Fruit fly (Drosophila melanogaster) whole organism, embryonic: ENCODE measurements around the gene Arp3.

Source experiments
- Ada2b ChIP-seq: fragments of 200-800 bp; sonication (Bioruptor generic); IDR thresholded peaks from 2 replicates; pipeline ENCODE4 v1.3.6; 2022; ENCODE audit warnings: missing biosample characterization, missing genetic modification characterization
- C15 ChIP-seq: fragments of 200-800 bp; sonication (Bioruptor generic); IDR thresholded peaks from 3 replicates; pipeline ENCODE4 v1.3.6; 2022; ENCODE audit warnings: missing biosample characterization, missing genetic modification characterization
- CG10267 ChIP-seq: fragments of 200-800 bp; sonication (Bioruptor generic); optimal IDR thresholded peaks from 2 replicates; lab custom pipeline; 2018; ENCODE audit warnings: missing biosample characterization, mild to moderate bottlenecking, missing genetic modification characterization, moderate library complexity
- CG11695 ChIP-seq: fragments of 200-800 bp; sonication (Bioruptor generic); IDR thresholded peaks from 3 replicates; pipeline ENCODE4 v1.3.6; 2022; ENCODE audit warnings: missing biosample characterization, missing genetic modification characterization
- CG12104 ChIP-seq: fragments of 200-800 bp; sonication (Bioruptor generic); optimal IDR thresholded peaks from 3 replicates; lab custom pipeline; 2016; ENCODE audit warnings: missing biosample characterization, missing genetic modification characterization
- CG12744 ChIP-seq: fragments of 200-800 bp; sonication (Bioruptor generic); optimal IDR thresholded peaks from 2 replicates; lab custom pipeline; 2016; ENCODE audit warnings: missing biosample characterization, missing genetic modification characterization
- CG13894 ChIP-seq: fragments of 200-800 bp; sonication (Bioruptor generic); optimal IDR thresholded peaks from 3 replicates; lab custom pipeline; 2018; ENCODE audit warnings: missing biosample characterization, mild to moderate bottlenecking, missing genetic modification characterization, moderate library complexity
- CG14050 ChIP-seq: fragments of 200-800 bp; sonication (Bioruptor generic); IDR thresholded peaks from 3 replicates; pipeline ENCODE4 v1.3.6; 2022; ENCODE audit warnings: missing biosample characterization, missing genetic modification characterization
- CG15073 ChIP-seq: fragments of 200-800 bp; sonication (Bioruptor generic); optimal IDR thresholded peaks from 2 replicates; lab custom pipeline; 2016; ENCODE audit warnings: missing biosample characterization, missing genetic modification characterization
- CG16863 ChIP-seq: fragments of 200-800 bp; sonication (Bioruptor generic); optimal IDR thresholded peaks from 3 replicates; lab custom pipeline; 2016; ENCODE audit warnings: missing biosample characterization, missing genetic modification characterization
- CG17385 ChIP-seq: fragments of 200-800 bp; sonication (Bioruptor generic); optimal IDR thresholded peaks from 3 replicates; lab custom pipeline; 2018; ENCODE audit warnings: missing biosample characterization, mild to moderate bottlenecking, missing genetic modification characterization
- CG2129 ChIP-seq: fragments of 200-800 bp; sonication (Bioruptor generic); IDR thresholded peaks from 2 replicates; pipeline ENCODE4 v1.3.6; 2022; ENCODE audit warnings: missing biosample characterization, missing genetic modification characterization; ENCODE audit not compliant: partially characterized antibody
- CG2875 ChIP-seq: fragments of 200-800 bp; sonication (Bioruptor generic); optimal IDR thresholded peaks from 2 replicates; lab custom pipeline; 2017; ENCODE audit warnings: missing biosample characterization, mild to moderate bottlenecking, missing genetic modification characterization, missing genetic modification reagents
- CG30431 ChIP-seq: fragments of 200-800 bp; sonication (Bioruptor generic); optimal IDR thresholded peaks from 2 replicates; lab custom pipeline; 2017; ENCODE audit warnings: missing biosample characterization, missing genetic modification characterization
- CG32767 ChIP-seq: fragments of 200-800 bp; sonication (Bioruptor generic); IDR thresholded peaks from 2 replicates; pipeline ENCODE4 v1.3.6; 2022; ENCODE audit warnings: missing biosample characterization, missing genetic modification characterization
- CG34376 ChIP-seq: fragments of 200-800 bp; sonication (Bioruptor generic); optimal IDR thresholded peaks from 2 replicates; lab custom pipeline; 2018; ENCODE audit warnings: missing biosample characterization, mild to moderate bottlenecking, missing genetic modification characterization
- CG34422 ChIP-seq: fragments of 200-800 bp; sonication (Bioruptor generic); IDR thresholded peaks from 3 replicates; pipeline ENCODE4 v1.3.6; 2022; ENCODE audit warnings: missing biosample characterization, missing genetic modification characterization
- CG3847 ChIP-seq: fragments of 200-800 bp; sonication (Bioruptor generic); IDR thresholded peaks from 2 replicates; pipeline ENCODE4 v1.3.6; 2022; ENCODE audit warnings: missing biosample characterization, missing genetic modification characterization
- CG7357 ChIP-seq: fragments of 200-800 bp; sonication (Bioruptor generic); IDR thresholded peaks from 3 replicates; pipeline ENCODE4 v1.3.6; 2022; ENCODE audit warnings: missing biosample characterization, missing genetic modification characterization
- CG8290 ChIP-seq, 3 experiments: fragments of 200-800 bp; sonication (Bioruptor generic); optimal IDR thresholded peaks; 2 replicates each; lab custom pipeline; 2016 to 2019; ENCODE audit warnings: missing biosample characterization in 3 of 3, missing genetic modification characterization in 3 of 3, mild to moderate bottlenecking in 2 of 3, moderate library complexity in 1 of 3
- CG9797 ChIP-seq: fragments of 200-800 bp; sonication (Bioruptor generic); optimal IDR thresholded peaks from 3 replicates; lab custom pipeline; 2018; ENCODE audit warnings: missing biosample characterization, mild to moderate bottlenecking, missing genetic modification characterization
- Dll ChIP-seq: fragments of 200-800 bp; sonication (Bioruptor generic); IDR thresholded peaks from 4 replicates; pipeline ENCODE4 v1.3.6; 2022; ENCODE audit warnings: missing biosample characterization, missing genetic modification characterization; ENCODE audit not compliant: partially characterized antibody
- Gsc ChIP-seq: fragments of 200-800 bp; sonication (Bioruptor generic); IDR thresholded peaks from 2 replicates; pipeline ENCODE4 v1.3.6; 2022; ENCODE audit warnings: missing biosample characterization, missing genetic modification characterization
- HHEX ChIP-seq: fragments of 200-800 bp; sonication (Bioruptor generic); optimal IDR thresholded peaks from 3 replicates; lab custom pipeline; 2017; ENCODE audit warnings: missing biosample characterization, mild to moderate bottlenecking, missing genetic modification characterization, missing genetic modification reagents
- HLH54F ChIP-seq: fragments of 200-800 bp; sonication (Bioruptor generic); optimal IDR thresholded peaks from 3 replicates; lab custom pipeline; 2016; ENCODE audit warnings: missing biosample characterization, missing genetic modification characterization
- HmgZ ChIP-seq: fragments of 200-800 bp; sonication (Bioruptor generic); optimal IDR thresholded peaks from 2 replicates; lab custom pipeline; 2018; ENCODE audit warnings: missing biosample characterization, mild to moderate bottlenecking, missing genetic modification characterization
- NC2β ChIP-seq: fragments of 200-800 bp; sonication (Bioruptor generic); optimal IDR thresholded peaks from 2 replicates; lab custom pipeline; 2016; ENCODE audit warnings: missing biosample characterization, missing genetic modification characterization
- Oaz ChIP-seq: fragments of 200-800 bp; sonication (Bioruptor generic); IDR thresholded peaks from 2 replicates; pipeline ENCODE4 v1.3.6; 2022; ENCODE audit warnings: missing biosample characterization, missing genetic modification characterization
- Ravus ChIP-seq: fragments of 200-800 bp; sonication (Bioruptor generic); IDR thresholded peaks from 2 replicates; pipeline ENCODE4 v1.3.6; 2022; ENCODE audit warnings: missing biosample characterization, missing genetic modification characterization
- Side ChIP-seq: fragments of 200-800 bp; sonication (Bioruptor generic); optimal IDR thresholded peaks from 2 replicates; lab custom pipeline; 2016; ENCODE audit warnings: missing biosample characterization, missing genetic modification characterization
- Sox102F ChIP-seq: fragments of 200-800 bp; sonication (Bioruptor generic); optimal IDR thresholded peaks from 2 replicates; lab custom pipeline; 2018; ENCODE audit warnings: missing biosample characterization, mild to moderate bottlenecking, missing genetic modification characterization, moderate library complexity
- Sry-β ChIP-seq: fragments of 200-800 bp; sonication (Bioruptor generic); optimal IDR thresholded peaks from 2 replicates; lab custom pipeline; 2018; ENCODE audit warnings: missing biosample characterization, mild to moderate bottlenecking, missing genetic modification characterization, moderate library complexity
- TFAM ChIP-seq: fragments of 200-800 bp; sonication (Bioruptor generic); optimal IDR thresholded peaks from 2 replicates; lab custom pipeline; 2017; ENCODE audit warnings: missing biosample characterization, missing genetic modification characterization, inconsistent platforms
- YL-1 ChIP-seq: fragments of 200-800 bp; sonication (Bioruptor generic); optimal IDR thresholded peaks from 3 replicates; lab custom pipeline; 2017; ENCODE audit warnings: missing biosample characterization, mild to moderate bottlenecking, missing genetic modification characterization
- ab ChIP-seq: fragments of 200-800 bp; sonication (Bioruptor generic); optimal IDR thresholded peaks from 2 replicates; lab custom pipeline; 2016; ENCODE audit warnings: missing biosample characterization, missing genetic modification characterization
- ato ChIP-seq: fragments of 200-800 bp; sonication (Bioruptor generic); IDR thresholded peaks from 2 replicates; pipeline ENCODE4 v1.3.6; 2022; ENCODE audit warnings: missing biosample characterization, missing genetic modification characterization; ENCODE audit not compliant: partially characterized antibody
- bab2 ChIP-seq: fragments of 200-800 bp; sonication (Bioruptor generic); optimal IDR thresholded peaks from 2 replicates; lab custom pipeline; 2016; ENCODE audit warnings: missing biosample characterization, missing genetic modification characterization
- bcd ChIP-seq: fragments of 200-800 bp; sonication (Bioruptor generic); optimal IDR thresholded peaks from 2 replicates; lab custom pipeline; 2017; ENCODE audit warnings: missing biosample characterization, mild to moderate bottlenecking, missing genetic modification characterization
- bowl ChIP-seq: fragments of 200-800 bp; sonication (Bioruptor generic); IDR thresholded peaks from 2 replicates; pipeline ENCODE4 v1.3.6; 2022; ENCODE audit warnings: missing biosample characterization, missing genetic modification characterization
- cas ChIP-seq: fragments of 200-800 bp; sonication (Bioruptor generic); IDR thresholded peaks from 2 replicates; pipeline ENCODE4 v1.3.6; 2022; ENCODE audit warnings: missing biosample characterization, missing genetic modification characterization
- crp ChIP-seq, 2 experiments: fragments of 200-800 bp; sonication (Bioruptor generic); optimal IDR thresholded peaks; 2 replicates in 1 of 2; 3 replicates in 1 of 2; lab custom pipeline; 2017; ENCODE audit warnings: missing biosample characterization in 2 of 2, missing genetic modification characterization in 2 of 2, mild to moderate bottlenecking in 1 of 2, moderate library complexity in 1 of 2
- dimm ChIP-seq: fragments of 200-800 bp; sonication (Bioruptor generic); IDR thresholded peaks from 2 replicates; pipeline ENCODE4 v1.3.6; 2022; ENCODE audit warnings: missing biosample characterization, missing genetic modification characterization
- kay ChIP-seq: fragments of 200-800 bp; sonication (Bioruptor generic); optimal IDR thresholded peaks from 2 replicates; lab custom pipeline; 2016; ENCODE audit warnings: missing biosample characterization, missing genetic modification characterization
- ken ChIP-seq: fragments of 200-800 bp; sonication (Bioruptor generic); IDR thresholded peaks from 3 replicates; pipeline ENCODE4 v1.3.6; 2022; ENCODE audit warnings: missing biosample characterization, missing genetic modification characterization
- lmd ChIP-seq: fragments of 200-800 bp; sonication (Bioruptor generic); IDR thresholded peaks from 2 replicates; pipeline ENCODE4 v1.3.6; 2022; ENCODE audit warnings: missing biosample characterization, missing genetic modification characterization
- peb ChIP-seq: fragments of 200-800 bp; sonication (Bioruptor generic); IDR thresholded peaks from 2 replicates; pipeline ENCODE4 v1.3.6; 2022; ENCODE audit warnings: missing biosample characterization, missing genetic modification characterization
- psq ChIP-seq: fragments of 200-800 bp; sonication (Bioruptor generic); optimal IDR thresholded peaks from 2 replicates; lab custom pipeline; 2017; ENCODE audit warnings: missing biosample characterization, missing genetic modification characterization
- pzg ChIP-seq: fragments of 200-800 bp; sonication (Bioruptor generic); optimal IDR thresholded peaks from 3 replicates; lab custom pipeline; 2018; ENCODE audit warnings: missing biosample characterization, mild to moderate bottlenecking, missing genetic modification characterization, moderate library complexity
- schlank ChIP-seq: fragments of 200-800 bp; sonication (Bioruptor generic); optimal IDR thresholded peaks from 2 replicates; lab custom pipeline; 2018; ENCODE audit warnings: missing biosample characterization, mild to moderate bottlenecking, missing genetic modification characterization
- yki ChIP-seq: fragments of >200 bp; optimal IDR thresholded peaks from 3 replicates; lab custom pipeline; 2018
- zfh1 ChIP-seq: fragments of 200-800 bp; sonication (Bioruptor generic); IDR thresholded peaks from 3 replicates; pipeline ENCODE4 v1.3.6; 2022; ENCODE audit warnings: missing biosample characterization, missing genetic modification characterization

The Arp3 gene

dm6 chr3L:8127712-8128210 is 12.1 kb upstream of the Arp3 start, which contains the start of the genes Cds and Uba2 (continued):
- TF ChIP-seq CG17385 (peak; percentile 89), Sry-β (GFP tag; lab: Kevin White, UChicago) (peak; percentile 75), dimm (GFP tag; lab: Robert Waterston, UW) (peak; percentile 63), CG34422 (peak; percentile 94), Gsc (GFP tag; lab: Robert Waterston, UW) (peak; percentile 62; the same call in 1 of the 2 replicates), CG12744 (GFP tag; lab: Kevin White, UChicago) (peak; percentile 51), CG2875 (GFP tag; lab: Kevin White, UChicago) (peak; percentile 80), Dll (GFP tag; lab: Robert Waterston, UW) (no peak), CG9797 (peak; percentile 94), HLH54F (GFP tag; lab: Kevin White, UChicago) (peak; percentile 88), YL-1 (GFP tag; lab: Kevin White, UChicago) (peak; percentile 95), peb (no peak), CG10267 (peak; percentile 99), pzg (GFP tag; lab: Kevin White, UChicago) (peak; percentile 82), cas (GFP tag; lab: Robert Waterston, UW) (peak; percentile 83), CG12104 (GFP tag; lab: Kevin White, UChicago) (peak; percentile 91), CG11695 (peak; percentile 88), CG15073 (GFP tag; lab: Kevin White, UChicago) (peak; percentile 45), bab2 (GFP tag; lab: Kevin White, UChicago) (peak; percentile 84), Ada2b (GFP tag; lab: Robert Waterston, UW) (peak; percentile 92), TFAM (GFP tag; lab: Kevin White, UChicago) (peak; percentile 40), yki (lab: Kevin White, UChicago) (no peak), zfh1 (GFP tag; lab: Robert Waterston, UW) (peak; percentile 89), C15 (GFP tag; lab: Robert Waterston, UW) (peak; percentile 86), CG2129 (no peak), Oaz (GFP tag; lab: Robert Waterston, UW) (peak; percentile 83), NC2β (GFP tag; lab: Kevin White, UChicago) (peak; percentile 53), HHEX (GFP tag; lab: Kevin White, UChicago) (peak; percentile 93), CG3847 (GFP tag; lab: Robert Waterston, UW) (peak; percentile 97), kay (peak; percentile 90), bcd (peak; percentile 94), psq (GFP tag; lab: Kevin White, UChicago) (peak; percentile 84), Sox102F (GFP tag; lab: Kevin White, UChicago) (peak; percentile 94), ato (GFP tag; lab: Robert Waterston, UW) (peak; percentile 31; the same call in 1 of the 2 replicates), CG14050 (GFP tag; lab: Robert Waterston, UW) (peak; percentile 86), CG8290 (GFP tag; optimal IDR thresholded peaks at IDR 0.05; lab: Kevin White, UChicago) (peak; percentile 82), CG8290 (tag; optimal IDR thresholded peaks at IDR 0.05; lab: Kevin White, UChicago) (peak; percentile 61 to 83), lmd (GFP tag; lab: Robert Waterston, UW) (peak; percentile 91), HmgZ (tag; lab: Kevin White, UChicago) (peak; percentile 96), Ravus (GFP tag; lab: Robert Waterston, UW) (peak; percentile 66), ab (GFP tag; lab: Kevin White, UChicago) (peak; percentile 41), crp (GFP tag; optimal IDR thresholded peaks at IDR 0.05; lab: Kevin White, UChicago) (peak in 1 of 2 experiments; percentile 63), ken (GFP tag; lab: Robert Waterston, UW) (peak; percentile 90), Side (peak; percentile 69), CG30431 (GFP tag; lab: Kevin White, UChicago) (peak; percentile 81), CG32767 (peak; percentile 86; the same call in 1 of the 2 replicates), CG13894 (tag; lab: Kevin White, UChicago) (peak; percentile 95), bowl (GFP tag; lab: Robert Waterston, UW) (no peak), CG7357 (peak; percentile 76), CG16863 (GFP tag; lab: Kevin White, UChicago) (peak; percentile 75), schlank (tag; lab: Kevin White, UChicago) (peak; percentile 80), CG34376 (GFP tag; lab: Kevin White, UChicago) (peak; percentile 93)
